Worm (Caenorhabditis elegans): Measurements from ENCODE around the gene K09E4.3.

The K09E4.3 gene

DNA sequence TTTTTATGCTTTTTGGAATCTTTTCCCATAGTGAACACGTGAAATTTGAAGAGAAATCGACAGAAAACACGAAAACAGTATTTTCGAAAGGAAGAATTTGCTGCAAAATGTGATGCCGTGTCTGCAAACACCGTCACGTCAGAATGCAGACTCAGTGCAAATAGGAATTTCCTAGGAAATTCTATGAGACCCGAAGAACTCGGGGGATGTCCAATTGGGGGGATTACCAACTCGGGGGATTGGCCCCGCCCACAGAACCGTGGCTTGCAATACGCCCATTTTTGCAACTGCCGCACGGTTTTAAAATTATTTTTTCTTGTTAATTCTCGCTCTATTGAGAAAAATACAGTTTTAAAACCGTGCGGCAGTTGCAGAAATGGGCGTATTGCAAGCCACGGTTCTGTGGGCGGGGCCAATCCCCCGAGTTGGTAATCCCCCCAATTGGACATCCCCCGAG is 15.4 kb upstream of the K09E4.3 start, which contains the start of gene cacn-1 (continued):
- peak; percentile 84 for TF ChIP-seq hmg-1.1 (GFP tag; IDR thresholded peaks at IDR 0.05)

DNA sequence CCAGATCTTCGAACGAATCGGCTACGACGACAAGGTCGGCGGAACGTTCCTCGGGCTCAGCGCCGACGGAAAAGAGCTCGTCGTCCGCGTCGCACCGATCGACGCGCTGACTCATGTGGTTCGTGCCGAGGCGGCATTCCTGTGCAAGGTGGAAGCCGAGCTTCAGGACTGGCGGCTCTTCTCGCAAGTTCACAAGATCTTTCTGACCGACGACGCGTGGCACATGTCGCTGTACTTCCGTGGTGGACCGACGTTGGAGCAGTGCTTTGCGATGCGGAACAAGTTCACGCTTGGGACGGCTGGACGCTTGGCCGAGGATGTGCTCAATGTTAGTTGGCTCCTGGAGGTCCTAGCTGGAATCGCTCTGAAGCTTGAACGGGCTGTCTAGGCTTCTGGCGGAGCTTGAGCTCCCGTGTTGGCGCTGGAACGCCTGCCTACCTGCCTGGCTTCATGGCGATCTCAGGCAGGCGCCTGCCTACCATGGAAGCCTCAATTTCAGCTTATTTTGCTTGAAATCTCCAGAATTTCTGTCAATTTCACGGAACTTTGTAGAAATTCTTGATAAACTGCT is 12.2 kb upstream of the K09E4.3 start:
- TF ChIP-seq aha-1 (tag): peak; percentile 77
- TF ChIP-seq T20F7.1 (GFP tag; optimal IDR thresholded peaks at IDR 0.05): no peak
- TF ChIP-seq set-16 (GFP tag; IDR thresholded peaks at IDR 0.05): peak; percentile 88
- TF ChIP-seq egl-43 (GFP tag; IDR thresholded peaks at IDR 0.05): no peak

DNA sequence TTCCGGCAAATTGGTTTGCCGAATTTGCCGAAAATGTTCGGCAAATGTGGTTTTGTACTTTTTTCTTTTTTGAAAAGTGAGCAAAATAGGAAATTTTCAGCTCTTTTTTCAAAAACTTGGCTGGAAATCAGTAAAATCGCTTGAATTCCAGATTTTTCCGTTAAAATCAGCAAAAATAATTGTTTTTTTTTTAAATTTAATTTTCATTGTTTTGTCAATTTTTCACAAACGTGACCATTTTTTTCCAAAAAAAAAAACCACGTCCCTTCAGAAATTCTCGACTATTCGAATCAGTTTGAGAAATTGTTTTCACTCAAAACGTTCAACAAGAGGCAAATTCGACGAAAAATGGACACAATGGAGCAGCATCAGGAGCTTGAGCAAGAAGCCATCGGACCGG is 10.8 kb upstream of the K09E4.3 start, which contains the start of gene K09E4.1:
Gene K09E4.1, plus strand, starts transcription at position 301 of the 400 bp plus-strand sequence.
- TF ChIP-seq hmg-1.1 (GFP tag; IDR thresholded peaks at IDR 0.05) (no peak), spr-1 (tag; optimal IDR thresholded peaks at IDR 0.05) (no peak)

DNA sequence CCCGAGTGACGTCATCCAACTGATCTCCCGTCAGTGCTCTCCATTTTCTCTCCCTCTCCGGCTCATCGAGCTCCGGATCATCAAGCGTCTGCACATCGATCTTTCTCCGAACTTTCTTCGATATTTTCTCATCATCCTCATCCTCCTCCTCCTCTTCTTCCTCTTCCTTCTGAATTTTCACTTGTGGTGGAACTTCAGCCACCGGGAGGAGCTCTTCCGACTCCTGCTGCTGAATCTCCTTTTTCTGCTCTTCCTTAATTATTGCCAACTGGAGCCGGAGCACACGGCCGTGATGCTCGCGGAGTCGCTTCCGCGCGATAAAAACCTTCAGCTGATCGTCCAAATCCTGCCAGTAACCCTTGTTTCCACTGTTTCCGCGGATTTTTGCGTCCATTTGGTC is 9.6 kb upstream of the K09E4.3 start:
- no peak for TF ChIP-seq cey-2 (tag; optimal IDR thresholded peaks at IDR 0.05; ENCODE audit: borderline replicate concordance, insufficient read depth)
- no peak for TF ChIP-seq vab-7 (GFP tag; IDR thresholded peaks at IDR 0.05)
- TF ChIP-seq set-16 (GFP tag; IDR thresholded peaks at IDR 0.05): peak; percentile 58
- no peak for TF ChIP-seq madf-5 (GFP tag; IDR thresholded peaks at IDR 0.05)
- no peak for TF ChIP-seq ceh-32 (tag; optimal IDR thresholded peaks at IDR 0.05; ENCODE audit: poor library complexity)
- peak in 1 of 2 experiments; percentile 54 for TF ChIP-seq unc-62 (GFP tag; optimal IDR thresholded peaks at IDR 0.05 in 1 of 2)
- TF ChIP-seq unc-62 (tag; optimal IDR thresholded peaks at IDR 0.05): no peak
- TF ChIP-seq arid-1 (GFP tag; conservative IDR thresholded peaks at IDR 0.05): 0 out of 2 replicates have a peak, but pooled peaks have one; percentile 14
- no peak for TF ChIP-seq nhr-76 (tag; optimal IDR thresholded peaks at IDR 0.05)
- TF ChIP-seq nhr-41 (GFP tag; IDR thresholded peaks at IDR 0.05): no peak
- TF ChIP-seq duxl-1 (tag; optimal IDR thresholded peaks at IDR 0.05; ENCODE audit: poor library complexity): no peak

DNA sequence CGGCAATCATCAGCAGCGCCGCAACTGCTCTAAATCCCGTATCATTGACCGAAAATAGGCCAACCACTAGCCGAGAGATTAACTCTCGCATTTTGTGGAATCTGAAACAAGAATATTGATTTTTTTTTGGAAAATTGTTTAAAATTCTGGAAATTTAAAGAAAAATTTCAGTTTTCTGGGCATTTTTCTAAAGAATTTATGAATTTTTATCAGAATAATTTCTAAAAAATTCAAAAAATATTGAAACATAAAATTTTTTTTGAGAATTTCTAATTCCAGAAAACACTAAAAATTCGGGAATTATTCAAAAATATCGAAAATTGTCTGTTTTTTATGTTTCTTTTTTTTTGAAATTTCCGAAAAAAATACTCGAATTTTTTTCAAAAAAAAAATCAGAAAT is 6.0 kb upstream of the K09E4.3 start, which contains the start of gene algn-3:
Gene algn-3, minus strand, starts transcription at position 101 of the 400 bp plus-strand sequence.
- TF ChIP-seq snpc-1.2 (GFP tag; IDR thresholded peaks at IDR 0.05): no peak
- no peak for TF ChIP-seq dmd-8 (GFP tag; IDR thresholded peaks at IDR 0.05)
- TF ChIP-seq vab-7 (GFP tag; IDR thresholded peaks at IDR 0.05): no peak
- no peak for TF ChIP-seq ZK546.5 (tag; optimal IDR thresholded peaks at IDR 0.05)
- no peak for TF ChIP-seq aly-2 (tag; optimal IDR thresholded peaks at IDR 0.05)

DNA sequence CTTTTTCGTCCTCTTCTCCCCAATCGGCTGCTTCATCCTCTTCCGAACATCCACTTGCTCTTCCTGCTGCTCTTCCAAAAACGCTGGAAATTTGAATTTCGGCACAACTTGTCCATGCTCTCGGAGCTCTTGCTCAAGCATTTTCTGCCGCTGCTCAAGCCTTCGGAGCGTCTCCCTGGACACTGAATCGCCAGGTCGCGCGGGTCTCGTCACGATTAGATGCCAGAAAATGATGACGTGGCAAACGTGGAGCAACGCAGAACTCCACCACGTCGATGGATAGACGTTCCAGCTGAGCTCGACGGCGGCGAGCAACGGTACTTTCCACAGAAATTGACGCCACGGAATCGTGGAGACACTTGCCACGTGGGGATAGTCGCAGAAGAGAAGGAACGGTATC is 2.5 kb upstream of the K09E4.3 start:
- TF ChIP-seq zfp-3 (GFP tag; conservative IDR thresholded peaks at IDR 0.05) (no peak), pha-4 (GFP tag; IDR thresholded peaks at IDR 0.05) (no peak), pha-4 (tag; optimal IDR thresholded peaks at IDR 0.05) (no peak), sdz-12 (GFP tag; optimal IDR thresholded peaks at IDR 0.05) (no peak), F10B5.3 (tag; optimal IDR thresholded peaks at IDR 0.05) (no peak), zip-11 (GFP tag; IDR thresholded peaks at IDR 0.05) (no peak), set-16 (GFP tag; IDR thresholded peaks at IDR 0.05) (peak; percentile 65; the same call in 1 of the 2 replicates), aha-1 (tag) (peak; percentile 27), F37D6.2 (tag; optimal IDR thresholded peaks at IDR 0.05) (no peak), daf-12 (tag; optimal IDR thresholded peaks at IDR 0.05) (no peak), ceh-20 (GFP tag; IDR thresholded peaks at IDR 0.05) (no peak), madf-5 (GFP tag; IDR thresholded peaks at IDR 0.05) (no peak), lin-13 (GFP tag; optimal IDR thresholded peaks at IDR 0.05) (no peak), ama-1 (optimal IDR thresholded peaks at IDR 0.05) (no peak), ZK546.5 (tag; optimal IDR thresholded peaks at IDR 0.05) (no peak)
